Fruit fly (Drosophila melanogaster) whole organism, embryonic: ENCODE measurements around the gene CG8369.
A peak's percentile ranks its signal among the peaks of the same experiment; 100 is the strongest.

ENCODE experiments used
- CG10147 ChIP-seq: fragments of 200-800 bp; sonication (Bioruptor generic); optimal IDR thresholded peaks from 2 replicates; lab custom pipeline; 2019; ENCODE audit warnings: missing biosample characterization, mild to moderate bottlenecking, missing genetic modification characterization, moderate library complexity
- CG10267 ChIP-seq: fragments of 200-800 bp; sonication (Bioruptor generic); optimal IDR thresholded peaks from 2 replicates; lab custom pipeline; 2018; ENCODE audit warnings: missing biosample characterization, mild to moderate bottlenecking, missing genetic modification characterization, moderate library complexity
- CG10979 ChIP-seq: fragments of 200-800 bp; sonication (Bioruptor generic); optimal IDR thresholded peaks from 2 replicates; lab custom pipeline; 2018; ENCODE audit warnings: missing biosample characterization, mild to moderate bottlenecking, missing genetic modification characterization, moderate library complexity
- CG13287 ChIP-seq: fragments of 200-800 bp; sonication (Bioruptor generic); IDR thresholded peaks from 2 replicates; pipeline ENCODE4 v1.3.6; 2022; ENCODE audit warnings: missing biosample characterization, missing genetic modification characterization; ENCODE audit not compliant: partially characterized antibody
- CG13775 ChIP-seq: fragments of 200-800 bp; sonication (Bioruptor generic); optimal IDR thresholded peaks from 3 replicates; lab custom pipeline; 2017; ENCODE audit warnings: missing biosample characterization, mild to moderate bottlenecking, missing genetic modification characterization
- CG14441 ChIP-seq: fragments of 200-800 bp; sonication (Bioruptor generic); IDR thresholded peaks from 2 replicates; pipeline ENCODE4 v1.3.6; 2022; ENCODE audit warnings: missing biosample characterization, missing genetic modification characterization
- CG15601 ChIP-seq: fragments of 200-800 bp; sonication (Bioruptor generic); optimal IDR thresholded peaks from 3 replicates; lab custom pipeline; 2019; ENCODE audit warnings: missing biosample characterization, mild to moderate bottlenecking, missing genetic modification characterization, moderate library complexity
- CG1603 ChIP-seq: fragments of 200-800 bp; sonication (Bioruptor generic); optimal IDR thresholded peaks from 2 replicates; lab custom pipeline; 2019; ENCODE audit warnings: missing biosample characterization, mild to moderate bottlenecking, missing genetic modification characterization, moderate library complexity
- CG17186 ChIP-seq: fragments of 200-800 bp; sonication (Bioruptor generic); optimal IDR thresholded peaks from 3 replicates; lab custom pipeline; 2017; ENCODE audit warnings: missing biosample characterization, missing genetic modification reagents, missing genetic modification characterization
- CG17359 ChIP-seq: fragments of 200-800 bp; sonication (Bioruptor generic); optimal IDR thresholded peaks from 3 replicates; lab custom pipeline; 2018; ENCODE audit warnings: missing biosample characterization, mild to moderate bottlenecking, missing genetic modification characterization, moderate library complexity
- CG17829 ChIP-seq: fragments of 200-800 bp; optimal IDR thresholded peaks from 2 replicates; lab custom pipeline; 2019; ENCODE audit warnings: missing biosample characterization, mild to moderate bottlenecking, missing genetic modification characterization, moderate library complexity
- CG2116 ChIP-seq: fragments of 200-800 bp; sonication (Bioruptor generic); optimal IDR thresholded peaks from 3 replicates; lab custom pipeline; 2018; ENCODE audit warnings: missing biosample characterization, mild to moderate bottlenecking, missing genetic modification characterization
- CG2712 ChIP-seq: fragments of 200-800 bp; optimal IDR thresholded peaks from 3 replicates; lab custom pipeline; 2019; ENCODE audit warnings: missing biosample characterization, mild to moderate bottlenecking, missing genetic modification characterization, moderate library complexity
- CG30431 ChIP-seq: fragments of 200-800 bp; sonication (Bioruptor generic); optimal IDR thresholded peaks from 2 replicates; lab custom pipeline; 2017; ENCODE audit warnings: missing biosample characterization, missing genetic modification characterization
- CG32772 ChIP-seq: fragments of 200-800 bp; sonication (Bioruptor generic); IDR thresholded peaks from 2 replicates; pipeline ENCODE4 v1.3.6; 2022; ENCODE audit warnings: missing biosample characterization, missing genetic modification characterization
- CG34422 ChIP-seq: fragments of 200-800 bp; sonication (Bioruptor generic); IDR thresholded peaks from 3 replicates; pipeline ENCODE4 v1.3.6; 2022; ENCODE audit warnings: missing biosample characterization, missing genetic modification characterization
- CG3995 ChIP-seq: fragments of 200-800 bp; sonication (Bioruptor generic); optimal IDR thresholded peaks from 3 replicates; lab custom pipeline; 2016; ENCODE audit warnings: missing biosample characterization, missing genetic modification characterization
- CG6254 ChIP-seq: fragments of 200-800 bp; sonication (Bioruptor generic); optimal IDR thresholded peaks from 3 replicates; lab custom pipeline; 2017; ENCODE audit warnings: mild to moderate bottlenecking, missing biosample characterization, missing genetic modification reagents, missing genetic modification characterization
- CG7963 ChIP-seq: fragments of 200-800 bp; sonication (Bioruptor generic); IDR thresholded peaks from 3 replicates; pipeline ENCODE4 v1.3.6; 2022; ENCODE audit warnings: missing biosample characterization, missing genetic modification characterization; ENCODE audit not compliant: partially characterized antibody
- CG9797 ChIP-seq: fragments of 200-800 bp; sonication (Bioruptor generic); optimal IDR thresholded peaks from 3 replicates; lab custom pipeline; 2018; ENCODE audit warnings: missing biosample characterization, mild to moderate bottlenecking, missing genetic modification characterization
- Dip2 ChIP-seq: fragments of 200-800 bp; sonication (Bioruptor generic); IDR thresholded peaks from 2 replicates; pipeline ENCODE4 v1.3.6; 2022; ENCODE audit warnings: missing biosample characterization, missing genetic modification characterization
- E2f2 ChIP-seq: fragments of 200-800 bp; sonication (Bioruptor generic); IDR thresholded peaks from 2 replicates; pipeline ENCODE4 v1.3.6; 2022; ENCODE audit warnings: missing biosample characterization, missing genetic modification characterization
- Myb ChIP-seq: fragments of 200-800 bp; sonication (Bioruptor generic); optimal IDR thresholded peaks from 2 replicates; lab custom pipeline; 2016; ENCODE audit warnings: missing biosample characterization, missing genetic modification characterization
- NC2α ChIP-seq: fragments of 200-800 bp; sonication (Bioruptor generic); optimal IDR thresholded peaks from 2 replicates; lab custom pipeline; 2016; ENCODE audit warnings: missing biosample characterization, missing genetic modification characterization
- Optix ChIP-seq: fragments of 200-800 bp; sonication (Bioruptor generic); IDR thresholded peaks from 3 replicates; pipeline ENCODE4 v1.3.6; 2022; ENCODE audit warnings: missing biosample characterization, missing genetic modification characterization
- Scr ChIP-seq: fragments of 200-800 bp; sonication (Bioruptor generic); IDR thresholded peaks from 2 replicates; pipeline ENCODE4 v1.3.6; 2022; ENCODE audit warnings: missing biosample characterization, missing genetic modification characterization; ENCODE audit not compliant: partially characterized antibody
- Sin3A ChIP-seq: fragments of >200 bp; optimal IDR thresholded peaks from 2 replicates; lab custom pipeline; 2018
- Xrp1 ChIP-seq: fragments of 200-800 bp; sonication (Bioruptor generic); IDR thresholded peaks from 2 replicates; pipeline ENCODE4 v1.3.6; 2022; ENCODE audit warnings: missing biosample characterization, missing genetic modification characterization
- ac ChIP-seq: fragments of 200-800 bp; sonication (Bioruptor generic); optimal IDR thresholded peaks from 3 replicates; lab custom pipeline; 2017; ENCODE audit warnings: missing biosample characterization, mild to moderate bottlenecking, missing genetic modification characterization
- amos ChIP-seq: fragments of 200-800 bp; sonication (Bioruptor generic); IDR thresholded peaks from 2 replicates; pipeline ENCODE4 v1.3.6; 2022; ENCODE audit warnings: missing biosample characterization, missing genetic modification characterization; ENCODE audit not compliant: partially characterized antibody
- ato ChIP-seq: fragments of 200-800 bp; sonication (Bioruptor generic); IDR thresholded peaks from 2 replicates; pipeline ENCODE4 v1.3.6; 2022; ENCODE audit warnings: missing biosample characterization, missing genetic modification characterization; ENCODE audit not compliant: partially characterized antibody
- az2 ChIP-seq: fragments of 200-800 bp; sonication (Bioruptor generic); optimal IDR thresholded peaks from 3 replicates; lab custom pipeline; 2016; ENCODE audit warnings: missing biosample characterization, missing genetic modification characterization
- da ChIP-seq: fragments of 200-800 bp; sonication (Bioruptor generic); optimal IDR thresholded peaks from 2 replicates; lab custom pipeline; 2016; ENCODE audit warnings: missing biosample characterization, missing genetic modification characterization
- dimm ChIP-seq: fragments of 200-800 bp; sonication (Bioruptor generic); IDR thresholded peaks from 2 replicates; pipeline ENCODE4 v1.3.6; 2022; ENCODE audit warnings: missing biosample characterization, missing genetic modification characterization
- ems ChIP-seq: fragments of 200-800 bp; sonication (Bioruptor generic); optimal IDR thresholded peaks from 3 replicates; lab custom pipeline; 2016; ENCODE audit warnings: missing biosample characterization, missing genetic modification characterization
- fd64A ChIP-seq: fragments of 200-800 bp; sonication (Bioruptor generic); optimal IDR thresholded peaks from 3 replicates; lab custom pipeline; 2018; ENCODE audit warnings: missing biosample characterization, mild to moderate bottlenecking, missing genetic modification characterization
- her ChIP-seq: fragments of 200-800 bp; sonication (Bioruptor generic); optimal IDR thresholded peaks from 2 replicates; lab custom pipeline; 2016; ENCODE audit warnings: missing biosample characterization, missing genetic modification characterization
- hkb ChIP-seq, 2 experiments: fragments of 200-800 bp in 1 of 2; fragments of >200 bp in 1 of 2; sonication (Bioruptor generic) in 1 of 2; IDR thresholded peaks in 1 of 2; optimal IDR thresholded peaks in 1 of 2; 2 replicates each; pipeline versions ENCODE4 v1.3.6 to Lab custom; 2017 to 2022; ENCODE audit warnings: missing biosample characterization in 1 of 2, missing genetic modification characterization in 1 of 2
- kay ChIP-seq: fragments of 200-800 bp; sonication (Bioruptor generic); optimal IDR thresholded peaks from 2 replicates; lab custom pipeline; 2016; ENCODE audit warnings: missing biosample characterization, missing genetic modification characterization
- mam ChIP-seq: fragments of 200-800 bp; sonication (Bioruptor generic); optimal IDR thresholded peaks from 3 replicates; lab custom pipeline; 2016; ENCODE audit warnings: missing biosample characterization, missing genetic modification characterization
- nom ChIP-seq: fragments of 200-800 bp; sonication (Bioruptor generic); optimal IDR thresholded peaks from 2 replicates; lab custom pipeline; 2017; ENCODE audit warnings: missing biosample characterization, missing genetic modification characterization, mild to moderate bottlenecking, moderate library complexity, missing genetic modification reagents
- pita ChIP-seq: fragments of 200-800 bp; sonication (Bioruptor generic); optimal IDR thresholded peaks from 2 replicates; lab custom pipeline; 2017; ENCODE audit warnings: missing biosample characterization, mild to moderate bottlenecking, missing genetic modification characterization
- shn ChIP-seq: fragments of 200-800 bp; sonication (Bioruptor generic); optimal IDR thresholded peaks from 3 replicates; lab custom pipeline; 2016; ENCODE audit warnings: missing biosample characterization, missing genetic modification characterization
- trem ChIP-seq: fragments of 200-800 bp; optimal IDR thresholded peaks from 3 replicates; lab custom pipeline; 2019; ENCODE audit warnings: missing biosample characterization, mild to moderate bottlenecking, missing genetic modification characterization, moderate library complexity
- twi ChIP-seq: fragments of 200-800 bp; optimal IDR thresholded peaks from 2 replicates; lab custom pipeline; 2019; ENCODE audit warnings: missing biosample characterization, mild to moderate bottlenecking, missing genetic modification characterization, moderate library complexity
- tx ChIP-seq: fragments of 200-800 bp; sonication (Bioruptor generic); optimal IDR thresholded peaks from 2 replicates; lab custom pipeline; 2016; ENCODE audit warnings: missing biosample characterization, missing genetic modification characterization
- vnd ChIP-seq: fragments of 200-800 bp; sonication (Bioruptor generic); IDR thresholded peaks from 3 replicates; pipeline ENCODE4 v1.3.6; 2022; ENCODE audit warnings: missing biosample characterization, missing genetic modification characterization; ENCODE audit not compliant: partially characterized antibody
- z ChIP-seq: fragments of 200-800 bp; sonication (Bioruptor generic); IDR thresholded peaks from 3 replicates; pipeline ENCODE4 v1.3.6; 2022; ENCODE audit warnings: missing biosample characterization, missing genetic modification characterization
- zen2 ChIP-seq: fragments of 200-800 bp; sonication (Bioruptor generic); IDR thresholded peaks from 3 replicates; pipeline ENCODE4 v1.3.6; 2022; ENCODE audit warnings: missing biosample characterization, missing genetic modification characterization; ENCODE audit not compliant: partially characterized antibody

Gene CG8369

DNA sequence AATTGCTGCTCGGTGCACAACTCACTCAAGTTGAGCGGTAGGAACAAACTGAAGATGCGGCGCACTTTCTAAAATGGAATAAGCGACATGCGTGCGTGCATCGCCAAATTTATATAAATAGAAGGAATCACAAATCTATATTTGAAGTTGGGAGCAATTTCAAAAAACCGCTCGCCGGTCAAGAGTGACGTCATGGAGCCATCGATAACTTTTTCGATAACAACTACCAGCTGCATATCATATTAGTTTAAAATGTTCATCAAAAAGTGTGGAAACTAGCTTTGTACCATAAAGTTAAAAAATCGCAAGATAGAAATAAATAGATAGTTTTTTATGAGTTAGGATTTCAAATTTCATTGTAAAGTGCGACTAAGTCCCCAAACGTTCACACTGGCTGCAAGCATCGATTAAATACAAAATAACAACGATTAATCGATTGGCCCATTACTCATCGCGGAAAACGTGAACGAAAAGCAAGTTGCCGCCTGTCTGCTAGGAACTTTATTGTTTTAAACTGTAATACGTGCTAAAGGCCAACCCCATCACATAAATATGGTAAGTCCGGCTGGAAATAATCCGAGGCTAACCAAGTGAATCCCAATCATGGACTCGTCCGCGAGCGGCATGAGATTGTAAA is 20.6 kb upstream of the CG8369 start, which contains the start of the genes Pif1A, Pif1B and CCT7 (continued):
- TF ChIP-seq CG10267 (tag; lab: Kevin White, UChicago) (peak; percentile 57), ac (GFP tag; lab: Kevin White, UChicago) (no peak), CG10979 (tag; lab: Kevin White, UChicago) (peak; percentile 17), Dip2 (GFP tag; lab: Robert Waterston, UW) (no peak), CG17359 (tag; lab: Kevin White, UChicago) (no peak), trem (tag; lab: Kevin White, UChicago) (peak; percentile 83), CG6254 (GFP tag; lab: Kevin White, UChicago) (no peak), mam (peak; percentile 17), vnd (GFP tag; lab: Robert Waterston, UW) (peak; percentile 89), Optix (GFP tag; lab: Robert Waterston, UW) (no peak), twi (tag; lab: Kevin White, UChicago) (peak; percentile 7), kay (GFP tag; lab: Kevin White, UChicago) (peak; percentile 98), CG34422 (peak; percentile 79; the same call in 2 of the 3 replicates), z (GFP tag; lab: Robert Waterston, UW) (peak; percentile 66; the same call in 2 of the 3 replicates), her (GFP tag; lab: Kevin White, UChicago) (no peak), Scr (GFP tag; lab: Robert Waterston, UW) (peak; percentile 95), pita (GFP tag; lab: Kevin White, UChicago) (no peak), CG10147 (peak; percentile 20), CG17186 (peak; percentile 35), NC2α (GFP tag; lab: Kevin White, UChicago) (no peak), CG2116 (GFP tag; lab: Kevin White, UChicago) (peak; percentile 95), CG9797 (peak; percentile 80), da (GFP tag; lab: Kevin White, UChicago) (peak; percentile 33), CG13775 (GFP tag; lab: Kevin White, UChicago) (peak; percentile 5), CG17829 (tag; lab: Kevin White, UChicago) (peak; percentile 40), tx (peak; percentile 62), CG15601 (tag; lab: Kevin White, UChicago) (peak; percentile 24), CG32772 (GFP tag; lab: Robert Waterston, UW) (no peak), CG30431 (GFP tag; lab: Kevin White, UChicago) (no peak), CG2712 (tag; lab: Kevin White, UChicago) (peak; percentile 29), hkb (optimal IDR thresholded peaks at IDR 0.05; lab: Kevin White, UChicago) (peak; percentile 37), hkb (GFP tag; IDR thresholded peaks at IDR 0.05; lab: Robert Waterston, UW) (0 out of 2 replicates have a peak, but pooled peaks have one; percentile 8), fd64A (GFP tag; lab: Kevin White, UChicago) (no peak), zen2 (GFP tag; lab: Robert Waterston, UW) (peak; percentile 88), CG3995 (GFP tag; lab: Kevin White, UChicago) (peak; percentile 90), ato (GFP tag; lab: Robert Waterston, UW) (peak; percentile 77), E2f2 (GFP tag; lab: Robert Waterston, UW) (peak; percentile 85), ems (GFP tag; lab: Kevin White, UChicago) (peak; percentile 17), Sin3A (lab: Kevin White, UChicago) (peak; percentile 91), CG1603 (tag; lab: Kevin White, UChicago) (peak; percentile 36), Xrp1 (peak; percentile 18; the same call in 1 of the 2 replicates), Myb (GFP tag; lab: Kevin White, UChicago) (peak; percentile 86), CG14441 (GFP tag; lab: Robert Waterston, UW) (no peak), shn (GFP tag; lab: Kevin White, UChicago) (peak; percentile 10), amos (GFP tag; lab: Robert Waterston, UW) (peak; percentile 91), az2 (peak; percentile 3), dimm (GFP tag; lab: Robert Waterston, UW) (no peak), nom (peak; percentile 38), CG13287 (GFP tag; lab: Robert Waterston, UW) (peak; percentile 98), CG7963 (GFP tag; lab: Robert Waterston, UW) (peak; percentile 75)
